Fruit fly (Drosophila melanogaster): ENCODE results near the gene rtet.
A peak's percentile ranks its signal among the peaks of the same experiment; 100 is the strongest.

rtet gene

DNA sequence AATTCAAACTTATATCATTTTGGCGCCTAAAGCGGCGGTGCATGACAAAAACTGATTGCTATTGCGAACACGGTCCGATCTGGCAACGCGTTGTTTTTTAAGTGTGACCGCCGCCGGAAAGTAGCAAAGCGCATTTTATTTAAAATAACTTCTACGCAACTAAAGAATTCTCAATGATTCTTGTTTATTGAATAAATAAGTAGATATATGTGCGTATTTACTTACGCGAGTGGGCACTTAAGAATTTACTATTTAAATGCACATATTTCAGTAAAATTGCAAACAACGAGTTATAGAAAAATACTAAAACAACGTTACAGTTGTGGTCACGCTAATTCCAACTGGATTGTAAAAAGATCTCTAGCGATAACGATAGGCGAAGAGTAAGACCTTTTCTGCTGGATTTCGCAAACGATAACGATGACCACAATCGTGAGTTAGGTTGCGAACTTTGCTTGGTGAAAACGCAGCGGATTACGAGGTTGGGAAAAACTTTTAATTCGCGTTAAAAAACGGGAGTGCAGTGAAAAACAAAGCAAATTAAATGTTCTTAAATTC is 47.8 kb downstream of the rtet start (continued):
- TF ChIP-seq CG7987 (GFP tag; optimal IDR thresholded peaks at IDR 0.05): no peak
- TF ChIP-seq Mes4 (GFP tag; optimal IDR thresholded peaks at IDR 0.05): no peak
- no peak for TF ChIP-seq CG11456 (GFP tag; IDR thresholded peaks at IDR 0.05)
- TF ChIP-seq sob (GFP tag; IDR thresholded peaks at IDR 0.05): no peak
- no peak for TF ChIP-seq al (GFP tag; IDR thresholded peaks at IDR 0.05)
- no peak for TF ChIP-seq sc (optimal IDR thresholded peaks at IDR 0.05)
- TF ChIP-seq sc (GFP tag; optimal IDR thresholded peaks at IDR 0.05): no peak
- TF ChIP-seq trh (GFP tag; optimal IDR thresholded peaks at IDR 0.05): no peak
- TF ChIP-seq Lim3 (GFP tag; IDR thresholded peaks at IDR 0.05): no peak
- peak; percentile 71 for TF ChIP-seq Dll (GFP tag; IDR thresholded peaks at IDR 0.05; ENCODE audit: partially characterized antibody)
- TF ChIP-seq tll (GFP tag; optimal IDR thresholded peaks at IDR 0.05): no peak
- TF ChIP-seq Myb (GFP tag; optimal IDR thresholded peaks at IDR 0.05): peak; percentile 52
- no peak for TF ChIP-seq CG15696 (tag; optimal IDR thresholded peaks at IDR 0.05)
- TF ChIP-seq ase (GFP tag; IDR thresholded peaks at IDR 0.05): no peak
- TF ChIP-seq crc (GFP tag; optimal IDR thresholded peaks at IDR 0.05): no peak
- no peak for TF ChIP-seq Atf3 (GFP tag; optimal IDR thresholded peaks at IDR 0.05)
- no peak for TF ChIP-seq MESR4 (GFP tag; optimal IDR thresholded peaks at IDR 0.05)
- TF ChIP-seq CG17361 (GFP tag; IDR thresholded peaks at IDR 0.05): 0 out of 3 replicates have a peak, but pooled peaks have one; percentile 25
- peak; percentile 82 for TF ChIP-seq CG33213 (GFP tag; optimal IDR thresholded peaks at IDR 0.05)
- TF ChIP-seq CoRest (tag; optimal IDR thresholded peaks at IDR 0.05): peak; percentile 63
- TF ChIP-seq CG2116 (GFP tag; optimal IDR thresholded peaks at IDR 0.05): peak; percentile 63
- no peak for TF ChIP-seq stc (GFP tag; IDR thresholded peaks at IDR 0.05)
- TF ChIP-seq CG17328 (GFP tag; IDR thresholded peaks at IDR 0.05): no peak
- TF ChIP-seq Ada2b (GFP tag; IDR thresholded peaks at IDR 0.05): no peak
- 0 out of 2 replicates have a peak, but pooled peaks have one; percentile 9 for TF ChIP-seq slbo (GFP tag; IDR thresholded peaks at IDR 0.05)
- peak; percentile 8 for TF ChIP-seq grau (tag; optimal IDR thresholded peaks at IDR 0.05)
- no peak for TF ChIP-seq Neu2 (GFP tag; optimal IDR thresholded peaks at IDR 0.05; ENCODE audit: borderline replicate concordance)
- TF ChIP-seq gfzf (GFP tag; optimal IDR thresholded peaks at IDR 0.05): peak; percentile 87
- no peak for TF ChIP-seq CG13296 (GFP tag; optimal IDR thresholded peaks at IDR 0.05)
- TF ChIP-seq CG34224 (GFP tag; IDR thresholded peaks at IDR 0.05; ENCODE audit: partially characterized antibody): peak; percentile 67
- TF ChIP-seq CG5245 (GFP tag; optimal IDR thresholded peaks at IDR 0.05): no peak
- no peak for TF ChIP-seq D (optimal IDR thresholded peaks at IDR 0.05)
- TF ChIP-seq D (GFP tag; optimal IDR thresholded peaks at IDR 0.05): no peak
- no peak for TF ChIP-seq br (optimal IDR thresholded peaks at IDR 0.05)
- TF ChIP-seq repo (GFP tag; optimal IDR thresholded peaks at IDR 0.05): no peak
- no peak for TF ChIP-seq TFAM (GFP tag; optimal IDR thresholded peaks at IDR 0.05)
- TF ChIP-seq CG9797 (GFP tag; optimal IDR thresholded peaks at IDR 0.05): peak; percentile 92
- no peak for TF ChIP-seq D19B (GFP tag; optimal IDR thresholded peaks at IDR 0.05)
- TF ChIP-seq CG3726 (GFP tag; IDR thresholded peaks at IDR 0.05): no peak
- TF ChIP-seq inv (GFP tag; IDR thresholded peaks at IDR 0.05; ENCODE audit: partially characterized antibody): no peak
- TF ChIP-seq CG18262 (tag; optimal IDR thresholded peaks at IDR 0.05): no peak
- no peak for TF ChIP-seq bowl (GFP tag; IDR thresholded peaks at IDR 0.05)
- TF ChIP-seq CG13775 (GFP tag; optimal IDR thresholded peaks at IDR 0.05): no peak
- no peak for TF ChIP-seq CG31365 (tag; optimal IDR thresholded peaks at IDR 0.05)
- TF ChIP-seq gt (GFP tag; IDR thresholded peaks at IDR 0.05): no peak
- no peak for TF ChIP-seq CG16779 (GFP tag; IDR thresholded peaks at IDR 0.05)
- TF ChIP-seq CG1024 (GFP tag; IDR thresholded peaks at IDR 0.05): no peak
- no peak for TF ChIP-seq CG7745 (tag; optimal IDR thresholded peaks at IDR 0.05)
- no peak for TF ChIP-seq crol (GFP tag; IDR thresholded peaks at IDR 0.05)
- peak; percentile 61 for TF ChIP-seq Hmr (GFP tag; optimal IDR thresholded peaks at IDR 0.05)
- no peak for TF ChIP-seq CG4328 (GFP tag; optimal IDR thresholded peaks at IDR 0.05)
- TF ChIP-seq Hr51 (GFP tag; optimal IDR thresholded peaks at IDR 0.05): peak in 1 of 2 experiments; percentile 12
